Worm (Caenorhabditis elegans): ENCODE results near the gene dtmk-1.

dtmk-1 gene

DNA sequence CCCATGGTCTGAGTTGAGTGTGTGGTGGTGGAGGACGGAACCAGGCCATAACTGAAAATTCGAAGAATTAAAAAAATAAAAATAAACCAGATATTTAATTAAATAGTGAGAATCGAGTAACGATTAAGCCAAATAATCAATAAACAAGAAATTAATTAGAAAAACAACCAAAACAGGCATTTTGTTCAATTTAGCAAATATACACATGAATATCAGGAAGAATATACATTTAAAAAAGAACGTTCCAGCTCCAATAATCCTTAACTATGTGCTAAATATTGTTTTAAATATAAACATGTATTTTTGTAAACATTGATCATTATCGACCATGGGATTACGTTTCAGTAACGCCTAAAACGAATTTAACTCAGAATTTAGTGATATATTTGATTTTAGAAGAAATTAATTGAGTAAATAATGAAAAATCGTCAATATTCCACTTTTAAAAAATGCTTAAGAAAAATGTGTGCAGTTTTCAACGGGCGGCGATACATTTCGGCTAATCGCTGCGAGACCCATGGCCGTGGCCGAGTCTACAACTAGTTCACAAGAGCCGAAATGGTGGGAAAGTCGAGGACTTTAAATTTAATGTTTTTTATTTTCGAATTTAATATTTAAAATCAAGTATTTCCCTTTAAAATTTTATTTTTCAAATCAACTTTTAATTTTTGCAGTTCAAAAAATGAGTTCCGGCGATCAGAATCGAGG lies 1.3 kb upstream of the dtmk-1 start, which contains the start of the genes R53.4 and psf-1 (continued):
- no peak for TF ChIP-seq Y75B8A.6 (GFP tag; IDR thresholded peaks at IDR 0.05)
- TF ChIP-seq gei-8 (GFP tag; optimal IDR thresholded peaks at IDR 0.05), result no peak
- no peak for TF ChIP-seq daf-16 (GFP tag; optimal IDR thresholded peaks at IDR 0.05)
- peak; percentile 23 for TF ChIP-seq daf-16 (tag; optimal IDR thresholded peaks at IDR 0.05)
- no peak for TF ChIP-seq pha-4 (GFP tag; IDR thresholded peaks at IDR 0.05)
- TF ChIP-seq pha-4 (tag; optimal IDR thresholded peaks at IDR 0.05), result no peak
- no peak for TF ChIP-seq lin-29 (GFP tag; IDR thresholded peaks at IDR 0.05)
- peak; percentile 42 for TF ChIP-seq nhr-6 (tag; optimal IDR thresholded peaks at IDR 0.05)
- no peak for TF ChIP-seq nhr-102 (tag; optimal IDR thresholded peaks at IDR 0.05)
- TF ChIP-seq lir-3 (tag; optimal IDR thresholded peaks at IDR 0.05), result no peak
- no peak for TF ChIP-seq snpc-4 (tag; optimal IDR thresholded peaks at IDR 0.05)
- TF ChIP-seq daf-8 (GFP tag; IDR thresholded peaks at IDR 0.05), result no peak
- TF ChIP-seq egl-27 (tag; optimal IDR thresholded peaks at IDR 0.05), result no peak
- TF ChIP-seq zfp-3 (GFP tag; conservative IDR thresholded peaks at IDR 0.05), result no peak
- no peak for TF ChIP-seq spr-3 (GFP tag; optimal IDR thresholded peaks at IDR 0.05)
- TF ChIP-seq arid-1 (GFP tag; conservative IDR thresholded peaks at IDR 0.05), result 0 out of 2 replicates have a peak, but pooled peaks have one; percentile 10

DNA sequence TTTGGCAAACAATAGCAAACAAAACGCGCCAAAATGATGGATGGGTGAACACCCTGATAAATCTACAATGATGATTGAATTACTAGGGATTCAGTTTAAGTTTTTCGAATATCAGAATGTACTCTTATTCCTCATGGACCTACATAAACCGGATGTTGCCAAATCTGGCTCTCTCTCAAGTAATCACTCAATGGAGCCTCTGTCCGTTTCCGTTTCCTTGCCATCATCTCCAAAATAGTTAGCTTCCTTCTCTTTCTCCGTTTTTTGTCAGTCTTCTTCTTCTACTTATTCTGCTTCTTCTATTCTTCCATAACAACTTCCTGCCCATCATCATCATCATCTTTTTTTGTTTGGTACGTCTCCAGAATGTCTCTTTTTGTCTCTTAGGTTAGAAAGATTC lies 1.6 kb downstream of the dtmk-1 start:
- TF ChIP-seq ceh-62 (tag; optimal IDR thresholded peaks at IDR 0.05) (no peak), jun-1 (tag; optimal IDR thresholded peaks at IDR 0.05) (no peak), nhr-77 (tag; optimal IDR thresholded peaks at IDR 0.05) (no peak), F37D6.2 (tag; optimal IDR thresholded peaks at IDR 0.05) (no peak), ztf-11 (tag; optimal IDR thresholded peaks at IDR 0.05) (no peak)

DNA sequence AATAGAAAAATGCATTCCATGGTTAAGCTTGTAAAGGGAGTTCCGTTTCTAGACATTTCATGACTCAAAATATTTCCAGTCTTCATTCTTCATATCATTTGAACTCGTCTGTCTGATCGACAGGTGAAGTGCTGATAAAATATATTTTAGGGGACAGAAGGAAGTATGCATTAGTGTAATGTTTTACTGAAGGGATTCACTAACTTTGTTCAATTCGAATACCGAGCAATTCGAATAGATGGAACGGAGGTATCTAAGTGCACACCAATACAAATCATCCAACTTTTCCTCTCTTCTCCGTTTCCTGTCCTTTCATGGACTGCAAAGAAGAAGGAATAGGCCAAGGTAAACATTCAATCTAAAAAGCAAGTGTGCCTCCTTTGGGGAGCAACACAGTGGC lies 3.1 kb downstream of the dtmk-1 start:
- peak; percentile 41 for TF ChIP-seq pqm-1 (tag; optimal IDR thresholded peaks at IDR 0.05)
- TF ChIP-seq dmd-6 (GFP tag; IDR thresholded peaks at IDR 0.05), result peak; percentile 25; the same call in 1 of the 2 replicates
- TF ChIP-seq Y48G9A.11 (GFP tag; IDR thresholded peaks at IDR 0.05), result no peak
- peak in 1 of 2 experiments; percentile 93 for TF ChIP-seq unc-62 (GFP tag; optimal IDR thresholded peaks at IDR 0.05 in 1 of 2)
- TF ChIP-seq unc-62 (tag; optimal IDR thresholded peaks at IDR 0.05), result no peak

DNA sequence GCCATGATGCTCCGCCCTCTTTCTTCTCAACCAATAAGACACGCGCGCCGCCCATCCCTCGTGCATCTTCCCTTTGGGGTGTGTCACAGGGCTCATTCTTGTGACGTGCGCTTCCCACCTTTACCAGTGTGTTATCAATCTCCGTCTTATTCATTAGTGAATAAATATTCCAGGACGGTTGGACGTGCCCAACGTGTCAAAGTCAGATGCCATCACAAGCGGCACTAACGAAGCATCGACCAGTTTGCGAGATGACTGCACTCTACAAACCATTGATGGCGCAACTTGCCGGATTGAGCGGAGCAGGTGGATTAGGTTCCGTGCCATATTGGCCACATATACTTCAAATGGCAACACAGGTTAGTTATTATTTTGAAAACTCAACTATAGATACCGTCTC lies 6.8 kb downstream of the dtmk-1 start:
- TF ChIP-seq aha-1 (tag), result peak; percentile 78
- TF ChIP-seq madf-9 (GFP tag; conservative IDR thresholded peaks at IDR 0.05), result no peak
- TF ChIP-seq saeg-2 (GFP tag; IDR thresholded peaks at IDR 0.05), result no peak
- TF ChIP-seq hlh-30 (tag; optimal IDR thresholded peaks at IDR 0.05; ENCODE audit: insufficient read depth), result peak; percentile 7
- TF ChIP-seq php-3 (GFP tag; IDR thresholded peaks at IDR 0.05), result no peak
- TF ChIP-seq spr-1 (tag; optimal IDR thresholded peaks at IDR 0.05), result no peak
- TF ChIP-seq egl-43 (GFP tag; IDR thresholded peaks at IDR 0.05), result peak; percentile 56; the same call in 1 of the 2 replicates
- TF ChIP-seq unc-62 (GFP tag; optimal IDR thresholded peaks at IDR 0.05 in 1 of 2), result peak in 1 of 2 experiments; percentile 84
- no peak for TF ChIP-seq unc-62 (tag; optimal IDR thresholded peaks at IDR 0.05)

DNA sequence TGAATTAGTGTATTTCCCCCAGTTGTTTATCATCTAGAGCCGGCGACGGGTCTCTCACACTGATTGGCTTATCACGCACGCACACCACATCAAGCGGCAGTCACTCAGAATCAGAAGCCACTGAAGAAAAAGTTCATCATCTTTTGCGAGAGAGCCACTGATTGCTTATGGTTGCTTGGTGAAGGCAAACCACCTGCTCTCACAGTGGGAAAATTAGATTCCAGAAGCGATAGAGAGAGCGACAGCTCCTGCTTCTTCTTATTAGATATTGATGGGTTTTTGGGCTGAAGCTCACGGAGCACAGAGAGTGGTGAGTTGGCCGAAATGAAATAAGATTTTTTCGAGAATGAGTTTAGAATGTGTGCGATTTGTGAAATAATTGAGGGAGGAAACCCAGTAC lies 10.8 kb downstream of the dtmk-1 start:
- TF ChIP-seq zag-1 (tag; optimal IDR thresholded peaks at IDR 0.05) (no peak), nhr-237 (tag; optimal IDR thresholded peaks at IDR 0.05) (no peak), unc-62 (GFP tag; optimal IDR thresholded peaks at IDR 0.05 in 1 of 2) (peak in 1 of 2 experiments; percentile 53), unc-62 (tag; optimal IDR thresholded peaks at IDR 0.05) (no peak), mxl-3 (GFP tag; optimal IDR thresholded peaks at IDR 0.05) (no peak), nhr-11 (tag; optimal IDR thresholded peaks at IDR 0.05) (peak; percentile 3), ctbp-1 (GFP tag; IDR thresholded peaks at IDR 0.05) (no peak), ceh-28 (tag; optimal IDR thresholded peaks at IDR 0.05) (no peak)

Data from whole organism, L4 larva.